Fruit fly (Drosophila melanogaster) whole organism, prepupa: ENCODE data around the gene CG15531.

Source experiments
- CG10631 ChIP-seq: fragments of 200-800 bp; sonication (Bioruptor generic); optimal IDR thresholded peaks from 2 replicates; lab custom pipeline; 2016; ENCODE audit warnings: missing biosample characterization, missing genetic modification characterization
- CG3032 ChIP-seq: fragments of 200-800 bp; optimal IDR thresholded peaks from 2 replicates; lab custom pipeline; 2019; ENCODE audit warnings: missing biosample characterization, mild to moderate bottlenecking, missing genetic modification characterization, moderate library complexity
- CG7368 ChIP-seq: fragments of 200-800 bp; sonication (Bioruptor generic); optimal IDR thresholded peaks from 3 replicates; lab custom pipeline; 2016; ENCODE audit warnings: missing biosample characterization, missing genetic modification characterization
- Smox ChIP-seq: fragments of 200-800 bp; sonication (Bioruptor generic); optimal IDR thresholded peaks from 3 replicates; lab custom pipeline; 2016; ENCODE audit warnings: missing biosample characterization, missing genetic modification characterization
- acj6 ChIP-seq: fragments of 200-800 bp; sonication (Bioruptor generic); optimal IDR thresholded peaks from 3 replicates; lab custom pipeline; 2016; ENCODE audit warnings: missing biosample characterization, missing genetic modification characterization
- dac ChIP-seq: fragments of 200-800 bp; sonication (Bioruptor generic); optimal IDR thresholded peaks from 2 replicates; lab custom pipeline; 2017; ENCODE audit warnings: missing biosample characterization, mild to moderate bottlenecking, missing genetic modification characterization
- esn ChIP-seq: fragments of 200-800 bp; sonication (Bioruptor generic); optimal IDR thresholded peaks from 2 replicates; lab custom pipeline; 2016; ENCODE audit warnings: missing biosample characterization, mild to moderate bottlenecking, missing genetic modification characterization, moderate library complexity

DNA sequence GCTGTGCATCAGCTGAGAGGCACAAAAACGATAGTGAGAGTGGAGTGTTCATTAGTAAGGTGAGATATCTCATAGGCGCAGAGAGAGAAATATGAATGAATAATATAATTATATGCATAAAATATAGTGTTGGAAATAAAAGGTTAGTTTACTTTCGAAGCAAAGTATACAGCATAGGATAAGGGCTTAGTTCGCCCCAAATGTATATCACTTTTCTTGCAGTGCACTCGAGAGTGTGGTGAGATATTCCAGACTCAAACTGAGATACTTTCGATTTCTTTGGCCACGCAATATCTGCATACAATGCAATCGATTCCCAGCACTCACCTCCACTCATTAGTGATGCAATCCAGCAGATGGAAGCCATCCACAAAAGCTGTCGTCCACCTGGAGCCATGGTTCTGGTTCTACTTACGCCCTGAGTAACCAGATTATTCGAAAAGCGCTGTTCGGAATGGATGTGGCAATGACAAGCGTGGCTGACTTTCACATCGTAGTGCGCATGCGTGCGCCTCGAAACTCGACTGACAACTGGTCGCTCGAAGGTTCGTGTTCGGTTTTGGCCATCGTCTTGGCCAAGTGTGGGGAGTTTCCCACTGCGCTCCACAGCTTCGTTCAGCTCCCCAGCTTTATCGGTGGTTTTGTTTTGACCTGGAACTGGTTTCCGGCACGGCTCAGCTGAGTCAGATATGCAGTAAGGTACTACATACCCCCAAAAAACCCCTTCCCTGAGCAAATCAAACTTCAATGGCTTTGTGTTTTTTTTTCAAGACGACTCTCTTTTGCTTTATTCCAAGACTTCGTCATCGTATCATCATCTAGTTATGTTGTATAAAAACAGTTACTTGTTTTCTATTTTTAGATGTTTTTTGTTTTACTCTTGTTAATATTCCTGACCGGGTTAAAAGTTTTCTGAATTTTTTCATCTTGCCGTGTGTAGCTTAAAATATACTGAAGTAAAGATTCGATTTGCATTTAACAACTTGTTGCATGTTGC is 25.1 kb downstream of the CG15531 start, which contains the start of gene Rsod:
- TF ChIP-seq CG3032: peak; percentile 76
- TF ChIP-seq dac (GFP tag; lab: Kevin White, UChicago): peak; percentile 84
- peak; percentile 90 for TF ChIP-seq CG10631
- TF ChIP-seq CG7368 (GFP tag; lab: Kevin White, UChicago): peak; percentile 54
- peak; percentile 88 for TF ChIP-seq acj6 (GFP tag; lab: Kevin White, UChicago)
- peak; percentile 84 for TF ChIP-seq Smox (GFP tag; lab: Kevin White, UChicago)
- TF ChIP-seq esn: peak; percentile 83
